Fruit fly (Drosophila melanogaster) S2 (cell line): ENCODE data around the gene Ccdc85.

Experiments used
- CG8478 ChIP-seq: fragments of >200 bp; optimal IDR thresholded peaks from 2 replicates; lab custom pipeline; 2018
- CTCF ChIP-seq, 2 experiments: fragments of >200 bp; optimal IDR thresholded peaks; 2 replicates each; lab custom pipeline; 2018

DNA sequence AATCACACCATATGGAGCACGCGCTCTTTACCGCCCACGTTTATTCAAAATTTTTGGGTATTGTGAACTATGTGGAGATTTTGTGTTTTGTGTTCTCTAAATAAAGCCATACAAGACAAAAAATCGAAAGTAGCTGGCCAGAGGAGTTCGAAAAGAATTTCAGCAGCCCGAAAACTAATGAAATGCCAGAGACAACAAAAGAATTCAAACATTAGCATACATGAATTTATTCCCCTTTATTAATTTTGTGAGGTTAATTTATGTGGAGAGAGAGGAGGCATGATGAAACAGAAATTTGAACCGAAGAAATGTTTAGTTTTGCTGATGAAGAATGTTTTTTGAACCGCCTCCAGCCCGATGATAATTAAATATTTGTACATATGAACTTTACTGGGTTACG, 7.1 kb downstream of the Ccdc85 start:
- no peak for TF ChIP-seq CTCF (optimal IDR thresholded peaks at IDR 0.05; lab: Kevin White, UChicago)
- TF ChIP-seq CG8478 (lab: Kevin White, UChicago) = no peak
